Worm (Caenorhabditis elegans) whole organism, L2 larva: Measurements from ENCODE around the gene sra-31.

Source experiments
- C34F6.9 ChIP-seq: fragments of 150-350 bp; optimal IDR thresholded peaks from 2 replicates; lab custom pipeline; 2014; ENCODE audit warnings: missing biosample characterization, missing genetic modification characterization
- F13H6.1 ChIP-seq: sonication (generic microtip); optimal IDR thresholded peaks from 2 replicates; lab custom pipeline; 2016; ENCODE audit warnings: missing genetic modification characterization, missing compliant biosample characterization
- Y55F3AM.14 ChIP-seq: fragments of 200-800 bp; sonication (Bioruptor generic); optimal IDR thresholded peaks from 2 replicates; lab custom pipeline; 2018; ENCODE audit warnings: mild to moderate bottlenecking, missing genetic modification characterization, missing compliant biosample characterization
- ZK546.5 ChIP-seq: sonication (generic microtip); optimal IDR thresholded peaks from 2 replicates; lab custom pipeline; 2017; ENCODE audit warnings: missing biosample characterization, missing genetic modification characterization
- alr-1 ChIP-seq: fragments of 150-350 bp; optimal IDR thresholded peaks from 2 replicates; lab custom pipeline; 2014; ENCODE audit warnings: missing biosample characterization, missing genetic modification characterization
- aly-2 ChIP-seq: fragments of 150-350 bp; optimal IDR thresholded peaks from 2 replicates; lab custom pipeline; 2014; ENCODE audit warnings: missing biosample characterization, missing genetic modification characterization
- ama-1 ChIP-seq: fragments of 150-350 bp; optimal IDR thresholded peaks from 2 replicates; lab custom pipeline; 2018; ENCODE audit warnings: inconsistent platforms
- blmp-1 ChIP-seq: sonication (generic microtip); optimal IDR thresholded peaks from 2 replicates; lab custom pipeline; 2017; ENCODE audit warnings: missing genetic modification characterization, mild to moderate bottlenecking, missing compliant biosample characterization, antibody characterized with exemption, moderate library complexity; ENCODE audit not compliant: insufficient read depth
- ceh-16 ChIP-seq: fragments of 150-350 bp; optimal IDR thresholded peaks from 2 replicates; lab custom pipeline; 2014; ENCODE audit warnings: missing biosample characterization, missing genetic modification characterization
- ceh-82 ChIP-seq: fragments of 150-350 bp; optimal IDR thresholded peaks from 2 replicates; lab custom pipeline; 2014; ENCODE audit warnings: missing biosample characterization, missing genetic modification characterization
- crh-2 ChIP-seq: sonication (generic microtip); optimal IDR thresholded peaks from 2 replicates; lab custom pipeline; 2017; ENCODE audit warnings: missing biosample characterization, missing genetic modification characterization
- dmd-4 ChIP-seq: sonication (generic microtip); optimal IDR thresholded peaks from 2 replicates; lab custom pipeline; 2017; ENCODE audit warnings: missing biosample characterization, missing genetic modification characterization
- egl-27 ChIP-seq: sonication (generic microtip); optimal IDR thresholded peaks from 3 replicates; lab custom pipeline; 2017; ENCODE audit warnings: missing biosample characterization, missing genetic modification reagents, missing genetic modification characterization
- elt-1 ChIP-seq: fragments of 150-350 bp; optimal IDR thresholded peaks from 2 replicates; lab custom pipeline; 2014; ENCODE audit warnings: missing biosample characterization, missing genetic modification characterization
- elt-3 ChIP-seq: sonication (generic microtip); optimal IDR thresholded peaks from 2 replicates; lab custom pipeline; 2017; ENCODE audit warnings: missing biosample characterization, missing genetic modification characterization
- fos-1 ChIP-seq: fragments of 150-350 bp; optimal IDR thresholded peaks from 2 replicates; lab custom pipeline; 2014; ENCODE audit warnings: missing biosample characterization, missing genetic modification characterization
- gmeb-1 ChIP-seq: fragments of 150-350 bp; optimal IDR thresholded peaks from 2 replicates; lab custom pipeline; 2014; ENCODE audit warnings: missing biosample characterization, missing genetic modification characterization
- lin-11 ChIP-seq: fragments of 150-350 bp; sonication (generic microtip); optimal IDR thresholded peaks from 2 replicates; lab custom pipeline; 2014; ENCODE audit warnings: missing biosample characterization, missing genetic modification characterization, inconsistent platforms, mixed read lengths
- lin-13 ChIP-seq: fragments of 150-350 bp; optimal IDR thresholded peaks from 2 replicates; lab custom pipeline; 2014; ENCODE audit warnings: missing biosample characterization, missing genetic modification reagents, missing genetic modification characterization
- lin-39 ChIP-seq: fragments of 150-350 bp; optimal IDR thresholded peaks from 2 replicates; lab custom pipeline; 2014; ENCODE audit warnings: missing biosample characterization, missing genetic modification reagents, missing genetic modification characterization
- lsy-2 ChIP-seq, 2 experiments: fragments of 150-350 bp in 1 of 2; sonication (generic microtip) in 1 of 2; optimal IDR thresholded peaks; 2 replicates each; lab custom pipeline; 2014 to 2017; ENCODE audit warnings: missing biosample characterization in 2 of 2, missing genetic modification characterization in 2 of 2
- mab-5 ChIP-seq: fragments of 150-350 bp; optimal IDR thresholded peaks from 2 replicates; lab custom pipeline; 2014; ENCODE audit warnings: missing biosample characterization, missing genetic modification characterization
- mbf-1 ChIP-seq: sonication (generic microtip); optimal IDR thresholded peaks from 2 replicates; lab custom pipeline; 2017; ENCODE audit warnings: missing biosample characterization, missing genetic modification characterization
- mdl-1 ChIP-seq, 2 experiments: fragments of 150-350 bp in 1 of 2; sonication (generic microtip) in 1 of 2; optimal IDR thresholded peaks; 2 replicates each; lab custom pipeline; 2017; ENCODE audit warnings: missing biosample characterization in 2 of 2, missing genetic modification characterization in 2 of 2
- nhr-10 ChIP-seq: sonication (generic microtip); optimal IDR thresholded peaks from 2 replicates; lab custom pipeline; 2017; ENCODE audit warnings: missing biosample characterization, missing genetic modification characterization
- nhr-11 ChIP-seq: fragments of 150-350 bp; optimal IDR thresholded peaks from 2 replicates; lab custom pipeline; 2014; ENCODE audit warnings: missing biosample characterization, missing genetic modification characterization
- nhr-12 ChIP-seq: fragments of 150-350 bp; optimal IDR thresholded peaks from 2 replicates; lab custom pipeline; 2014; ENCODE audit warnings: missing biosample characterization, missing genetic modification characterization
- nhr-21 ChIP-seq: fragments of 150-350 bp; optimal IDR thresholded peaks from 2 replicates; lab custom pipeline; 2014; ENCODE audit warnings: missing biosample characterization, missing genetic modification characterization
- nhr-237 ChIP-seq: fragments of 150-350 bp; optimal IDR thresholded peaks from 2 replicates; lab custom pipeline; 2014; ENCODE audit warnings: missing biosample characterization, missing genetic modification characterization
- nhr-6 ChIP-seq: fragments of 150-350 bp; optimal IDR thresholded peaks from 2 replicates; lab custom pipeline; 2014; ENCODE audit warnings: missing biosample characterization, missing genetic modification characterization
- nhr-77 ChIP-seq: fragments of 150-350 bp; optimal IDR thresholded peaks from 2 replicates; lab custom pipeline; 2014; ENCODE audit warnings: missing biosample characterization, missing genetic modification characterization
- peb-1 ChIP-seq: fragments of 150-350 bp; optimal IDR thresholded peaks from 2 replicates; lab custom pipeline; 2014; ENCODE audit warnings: missing biosample characterization, missing genetic modification characterization
- sem-4 ChIP-seq: fragments of 150-350 bp; optimal IDR thresholded peaks from 2 replicates; lab custom pipeline; 2014; ENCODE audit warnings: missing biosample characterization, missing genetic modification reagents, missing genetic modification characterization
- sma-9 ChIP-seq, 2 experiments: fragments of 150-350 bp in 1 of 2; sonication (generic microtip) in 1 of 2; optimal IDR thresholded peaks; 2 replicates each; lab custom pipeline; 2014 to 2016; ENCODE audit warnings: missing genetic modification characterization in 2 of 2, mild to moderate bottlenecking in 1 of 2, missing biosample characterization in 1 of 2, missing compliant biosample characterization in 1 of 2, missing genetic modification reagents in 1 of 2, moderate library complexity in 1 of 2
- unc-39 ChIP-seq: fragments of 150-350 bp; optimal IDR thresholded peaks from 2 replicates; lab custom pipeline; 2014; ENCODE audit warnings: missing biosample characterization, missing genetic modification characterization
- unc-55 ChIP-seq: fragments of 150-350 bp; sonication (generic microtip); optimal IDR thresholded peaks from 3 replicates; lab custom pipeline; 2014; ENCODE audit warnings: missing biosample characterization, missing genetic modification reagents, missing genetic modification characterization
- zag-1 ChIP-seq: fragments of 150-350 bp; optimal IDR thresholded peaks from 2 replicates; lab custom pipeline; 2014; ENCODE audit warnings: missing biosample characterization, missing genetic modification characterization
- ztf-11 ChIP-seq: sonication (generic microtip); optimal IDR thresholded peaks from 2 replicates; lab custom pipeline; 2017; ENCODE audit warnings: missing biosample characterization, missing genetic modification characterization
- ztf-4 ChIP-seq: fragments of 150-350 bp; optimal IDR thresholded peaks from 2 replicates; lab custom pipeline; 2014; ENCODE audit warnings: missing biosample characterization, missing genetic modification characterization

The sra-31 gene

DNA sequence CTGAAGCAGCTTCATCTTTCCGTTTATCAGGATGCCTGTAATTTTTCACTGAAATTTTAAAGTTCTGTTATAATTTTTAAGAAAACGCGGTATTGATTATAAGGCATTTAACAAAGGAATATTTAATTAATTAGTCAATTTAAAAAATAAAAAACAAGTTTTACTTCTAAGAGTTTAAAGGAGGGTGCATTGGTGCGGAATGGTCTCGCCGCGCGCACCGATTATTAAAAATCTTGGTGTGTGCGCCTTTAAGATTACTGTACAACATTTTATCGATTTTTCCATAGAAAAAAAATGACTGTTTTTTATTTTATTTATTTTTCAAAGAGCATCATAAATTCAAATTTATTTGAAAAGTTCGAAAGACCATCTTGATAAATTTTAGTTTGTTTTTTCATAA, 19.2 kb upstream of the sra-31 start:
- TF ChIP-seq ceh-82 (no peak), mdl-1 (tag; optimal IDR thresholded peaks at IDR 0.05; lab: Kevin White, UChicago) (no peak), Y55F3AM.14 (no peak), nhr-77 (tag; lab: Kevin White, UChicago) (no peak), peb-1 (no peak), nhr-6 (no peak), dmd-4 (tag; lab: Kevin White, UChicago) (no peak), lsy-2 (tag; optimal IDR thresholded peaks at IDR 0.05; lab: Kevin White, UChicago) (no peak), nhr-237 (tag; lab: Kevin White, UChicago) (no peak), blmp-1 (tag; lab: Kevin White, UChicago) (no peak), F13H6.1 (no peak), C34F6.9 (no peak), nhr-12 (tag; lab: Kevin White, UChicago) (no peak), egl-27 (no peak), unc-55 (GFP tag; lab: Kevin White, UChicago) (no peak), lin-11 (tag; lab: Kevin White, UChicago) (no peak), mab-5 (tag; lab: Kevin White, UChicago) (no peak), fos-1 (tag; lab: Kevin White, UChicago) (no peak)

DNA sequence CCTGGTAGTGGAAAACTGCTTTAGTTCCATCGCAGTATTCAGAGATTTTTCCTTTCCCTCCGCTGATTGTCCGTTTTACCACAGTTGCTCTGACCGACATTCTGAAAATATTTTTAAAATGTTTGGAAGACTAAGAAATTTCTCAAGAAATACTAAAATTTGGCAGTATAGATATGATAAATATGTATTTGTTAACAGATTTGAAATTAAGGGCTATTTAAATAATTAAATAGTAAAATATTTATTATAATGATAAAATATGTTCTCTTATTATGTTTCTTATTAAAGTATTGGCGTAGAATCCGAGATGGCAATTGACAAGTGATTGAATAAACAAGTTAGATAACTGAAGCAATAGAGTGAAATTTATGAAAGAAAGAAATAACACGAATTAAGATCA, 15.9 kb upstream of the sra-31 start, which contains the start of gene aipr-1:
Gene aipr-1 (minus strand): TSS at position 101 of the 400 bp plus-strand sequence.
- TF ChIP-seq C34F6.9, result no peak
- TF ChIP-seq Y55F3AM.14, result no peak
- no peak for TF ChIP-seq sem-4 (tag; lab: Kevin White, UChicago)
- TF ChIP-seq ceh-82, result no peak
- no peak for TF ChIP-seq ama-1 (lab: Kevin White, UChicago)
- TF ChIP-seq lin-39 (tag; lab: Kevin White, UChicago), result no peak
- no peak for TF ChIP-seq nhr-237 (tag; lab: Kevin White, UChicago)
- no peak for TF ChIP-seq gmeb-1 (tag; lab: Kevin White, UChicago)
- TF ChIP-seq crh-2, result no peak
- TF ChIP-seq nhr-11 (tag; lab: Kevin White, UChicago), result no peak
- no peak for TF ChIP-seq ceh-16 (tag; lab: Kevin White, UChicago)
- no peak for TF ChIP-seq lin-11 (tag; lab: Kevin White, UChicago)
- no peak for TF ChIP-seq nhr-77 (tag; lab: Kevin White, UChicago)
- TF ChIP-seq nhr-12 (tag; lab: Kevin White, UChicago), result no peak
- TF ChIP-seq, all 48 proteins: peak for 0

DNA sequence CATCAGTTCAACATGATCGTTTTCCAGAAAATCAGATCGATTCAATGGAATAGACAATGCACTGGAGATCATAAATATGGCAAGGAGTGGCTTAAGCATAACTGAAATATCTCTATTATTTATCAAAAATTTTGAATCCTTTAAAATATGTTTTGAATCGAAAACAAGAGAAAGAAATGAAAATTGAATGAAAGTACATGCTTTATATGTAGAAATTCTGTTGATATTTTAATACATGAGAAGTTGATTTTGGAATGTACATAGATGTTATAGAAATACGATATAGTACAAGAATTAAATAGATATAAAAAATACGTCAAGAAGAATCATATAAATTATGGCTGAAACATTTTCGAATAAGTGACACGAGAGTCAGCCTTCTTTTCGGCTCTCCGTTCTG, 14.0 kb upstream of the sra-31 start, which contains the start of gene C56C10.9:
Gene C56C10.9 (minus strand): TSS at position 101 of the 400 bp plus-strand sequence.
- no peak for TF ChIP-seq F13H6.1
- no peak for TF ChIP-seq elt-3
- TF ChIP-seq ceh-82, result no peak
- no peak for TF ChIP-seq ztf-11 (tag; lab: Kevin White, UChicago)
- TF ChIP-seq zag-1, result no peak
- no peak for TF ChIP-seq sma-9 (GFP tag; optimal IDR thresholded peaks at IDR 0.05; lab: Kevin White, UChicago)
- TF ChIP-seq sma-9 (tag; optimal IDR thresholded peaks at IDR 0.05; lab: Kevin White, UChicago), result no peak

DNA sequence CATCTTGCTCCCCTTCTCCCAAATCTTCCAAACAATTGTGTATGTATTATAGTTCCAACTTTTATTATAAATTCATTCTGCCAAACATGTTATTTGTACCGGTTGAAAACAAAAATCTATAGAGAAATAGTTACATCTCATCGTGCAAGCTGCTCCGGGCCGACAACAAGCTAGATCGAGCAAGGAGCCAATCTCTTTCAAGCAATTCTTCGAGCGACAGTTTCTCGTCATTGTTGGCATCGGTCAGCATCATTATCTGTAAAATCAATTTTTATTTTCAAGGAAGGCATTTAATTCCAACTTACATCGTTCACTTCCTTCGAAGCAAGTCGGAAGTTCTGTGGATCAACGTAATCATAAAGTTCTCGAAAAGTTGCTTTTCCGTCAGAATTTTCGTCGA, 12.7 kb upstream of the sra-31 start:
- no peak for TF ChIP-seq alr-1 (tag; lab: Kevin White, UChicago)
- no peak for TF ChIP-seq nhr-10 (tag; lab: Kevin White, UChicago)
- no peak for TF ChIP-seq ama-1 (lab: Kevin White, UChicago)
- TF ChIP-seq lin-11 (tag; lab: Kevin White, UChicago), result no peak
- no peak for TF ChIP-seq aly-2
- no peak for TF ChIP-seq nhr-21 (tag; lab: Kevin White, UChicago)
- TF ChIP-seq sma-9 (GFP tag; optimal IDR thresholded peaks at IDR 0.05; lab: Kevin White, UChicago), result no peak
- TF ChIP-seq sma-9 (tag; optimal IDR thresholded peaks at IDR 0.05; lab: Kevin White, UChicago), result no peak
- no peak for TF ChIP-seq elt-1 (tag; lab: Kevin White, UChicago)
- TF ChIP-seq lin-39 (tag; lab: Kevin White, UChicago), result no peak
- no peak for TF ChIP-seq nhr-12 (tag; lab: Kevin White, UChicago)
- no peak for TF ChIP-seq sem-4 (tag; lab: Kevin White, UChicago)
- TF ChIP-seq mbf-1 (tag; lab: Kevin White, UChicago), result no peak
- no peak for TF ChIP-seq ztf-4 (tag; lab: Kevin White, UChicago)
- no peak for TF ChIP-seq nhr-6
- TF ChIP-seq lin-13 (GFP tag; lab: Kevin White, UChicago), result no peak
- no peak for TF ChIP-seq ZK546.5
- TF ChIP-seq unc-39 (tag; lab: Kevin White, UChicago), result no peak
